Worm (Caenorhabditis elegans) whole organism, dauer: ENCODE measurements around the gene F19B10.10.

ENCODE experiments used
- unc-62 ChIP-seq: sonication (generic microtip); optimal IDR thresholded peaks from 2 replicates; lab custom pipeline; 2017; ENCODE audit warnings: missing biosample characterization, missing genetic modification reagents, missing genetic modification characterization

The F19B10.10 gene

DNA sequence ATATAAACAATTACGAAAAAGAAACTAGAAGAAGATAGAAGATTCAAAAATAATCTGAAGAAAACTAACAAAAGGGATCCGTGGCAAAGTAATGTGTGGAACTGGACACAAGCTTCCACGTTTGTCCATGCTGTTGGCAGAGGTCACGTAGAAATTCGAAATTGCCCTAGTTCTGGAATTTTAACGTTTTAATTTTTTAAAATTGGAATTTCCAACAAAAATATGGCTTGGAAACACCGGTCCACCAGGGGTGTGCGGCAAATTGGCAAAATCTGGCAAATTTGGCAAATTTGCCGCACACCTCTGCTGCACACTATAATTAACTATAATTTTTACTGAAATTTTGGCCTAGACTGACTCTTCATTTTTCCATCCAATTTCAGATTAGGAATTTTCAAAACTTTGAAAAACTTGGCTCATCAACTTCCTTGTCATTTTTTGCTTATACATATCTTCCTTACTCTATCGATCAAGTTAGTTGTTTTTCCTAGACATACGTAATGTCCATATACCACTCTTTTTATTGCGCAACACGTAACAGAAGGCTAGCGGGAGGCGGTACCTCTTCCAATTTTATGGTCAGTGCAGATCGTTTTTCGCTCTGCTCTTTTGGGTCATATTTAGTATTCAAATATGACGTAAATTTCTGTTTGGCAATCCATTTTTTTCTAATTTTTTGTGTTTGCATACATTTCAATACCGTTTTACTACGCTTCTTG is at the start of gene F19B10.10:
TSS of gene F19B10.10 (minus strand) at position 51 of the 719 bp plus-strand sequence.
- TF ChIP-seq unc-62 (GFP tag; lab: Kevin White, UChicago): no peak

DNA sequence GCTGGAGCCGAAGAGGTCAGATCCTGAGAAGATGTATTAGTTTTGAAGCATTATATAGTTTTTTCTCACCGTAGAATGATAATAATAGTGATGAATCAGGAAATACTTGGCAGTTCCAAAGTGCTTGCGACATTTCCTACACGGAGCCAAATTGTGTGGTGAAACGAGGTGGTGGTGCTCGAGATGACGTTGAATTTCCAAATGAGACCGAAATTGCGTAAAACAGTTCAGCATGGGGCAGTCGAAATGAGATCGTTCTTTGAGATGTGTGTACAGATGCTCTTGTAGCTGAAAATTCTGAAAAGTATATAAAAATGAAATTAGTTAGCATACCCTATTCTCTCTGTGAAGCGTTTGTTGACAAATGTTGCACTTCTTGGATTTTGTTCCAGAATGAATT is 46.8 kb upstream of the F19B10.10 start, which contains the start of gene C46E10.8:
TSS of gene C46E10.8 (minus strand) at position 101 of the 400 bp plus-strand sequence.
- TF ChIP-seq unc-62 (GFP tag; lab: Kevin White, UChicago): no peak

ce11 chrII:3724175-3724715 is 43.0 kb upstream of the F19B10.10 start, which contains the start of gene C46E10.1:
Gene C46E10.1, plus strand, starts transcription at chrII:3724225.
- TF ChIP-seq unc-62 (GFP tag; lab: Kevin White, UChicago): no peak

DNA sequence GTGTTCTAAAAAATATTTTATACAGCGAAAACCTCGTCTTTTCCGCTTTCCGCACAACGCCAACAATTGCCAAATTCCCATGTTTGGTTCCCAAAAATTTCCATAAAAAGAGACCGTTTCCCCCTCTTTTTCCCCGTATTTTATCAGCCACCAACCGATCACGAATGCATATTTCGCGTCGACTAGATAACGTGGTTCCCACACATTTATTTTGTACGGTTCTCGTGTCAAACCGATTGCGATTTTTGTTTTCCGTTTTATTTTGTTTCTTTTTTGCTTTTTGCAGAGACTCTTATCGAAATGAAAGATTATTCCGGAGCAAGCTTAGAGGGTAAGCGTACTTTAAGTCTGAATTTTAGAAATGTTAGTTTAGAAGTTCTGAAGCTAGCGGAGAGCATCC is 39.8 kb upstream of the F19B10.10 start, which contains the start of gene C46E10.3:
TSS of gene C46E10.3 (plus strand) at position 301 of the 400 bp plus-strand sequence.
- TF ChIP-seq unc-62 (GFP tag; lab: Kevin White, UChicago): no peak

ce11 chrII:3716961-3717360 is 35.7 kb upstream of the F19B10.10 start, which contains the start of gene fbxc-52:
Gene fbxc-52, plus strand, starts transcription at chrII:3717261.
- no peak for TF ChIP-seq unc-62 (GFP tag; lab: Kevin White, UChicago)

DNA sequence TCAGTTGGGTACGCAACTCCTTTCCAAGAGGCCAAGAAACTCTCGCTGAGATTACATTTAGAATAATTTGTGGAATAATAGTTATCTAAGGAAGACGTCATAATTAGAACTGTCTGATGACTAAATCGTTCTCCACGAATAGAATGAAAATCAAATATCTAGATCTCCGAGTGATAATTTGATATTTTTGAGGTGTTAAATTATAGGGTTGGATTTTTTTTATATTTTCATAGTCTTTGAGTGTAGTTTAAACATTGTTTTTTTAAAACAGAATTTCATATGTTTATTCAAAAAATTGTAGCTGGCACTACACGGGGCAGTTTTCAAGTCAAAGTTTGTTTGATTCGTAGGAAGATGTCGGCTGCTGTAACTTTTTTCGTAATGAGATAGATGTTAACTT is 35.2 kb upstream of the F19B10.10 start, which contains the start of gene srh-99:
TSS of gene srh-99 (minus strand) at position 101 of the 400 bp plus-strand sequence.
- no peak for TF ChIP-seq unc-62 (GFP tag; lab: Kevin White, UChicago)

DNA sequence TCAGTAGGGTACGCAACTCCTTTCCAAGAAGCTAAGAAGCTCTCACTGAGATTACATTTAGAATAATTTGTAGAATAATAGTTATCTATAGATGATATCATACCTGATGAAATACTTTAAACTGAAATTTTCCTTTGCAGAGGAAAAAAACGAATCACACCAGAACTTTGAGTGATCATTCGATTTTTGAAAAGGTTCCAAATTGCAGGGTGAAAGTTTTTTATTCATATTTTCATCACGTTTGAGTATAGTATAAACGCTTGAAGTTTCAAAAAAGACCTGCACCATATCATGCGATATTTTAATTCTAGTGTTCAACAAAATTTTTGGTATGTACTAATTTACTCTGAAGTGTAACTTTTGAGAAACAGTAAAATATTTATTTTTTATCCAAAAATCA is 33.4 kb upstream of the F19B10.10 start, which contains the start of gene srh-100:
TSS of gene srh-100 (minus strand) at position 101 of the 400 bp plus-strand sequence.
- TF ChIP-seq unc-62 (GFP tag; lab: Kevin White, UChicago): no peak

- no peak for TF ChIP-seq unc-62 (GFP tag; lab: Kevin White, UChicago)
These were observed 29.8 kb upstream of the F19B10.10 start, which contains the start of gene fbxc-53 for ce11 chrII:3711047-3711446. Gene fbxc-53, plus strand, starts transcription at chrII:3711291.

- TF ChIP-seq unc-62 (GFP tag; lab: Kevin White, UChicago): no peak
These were observed 28.0 kb upstream of the F19B10.10 start, which contains the start of gene srx-110 for ce11 chrII:3709255-3709654. Gene srx-110, plus strand, starts transcription at chrII:3709555.

DNA sequence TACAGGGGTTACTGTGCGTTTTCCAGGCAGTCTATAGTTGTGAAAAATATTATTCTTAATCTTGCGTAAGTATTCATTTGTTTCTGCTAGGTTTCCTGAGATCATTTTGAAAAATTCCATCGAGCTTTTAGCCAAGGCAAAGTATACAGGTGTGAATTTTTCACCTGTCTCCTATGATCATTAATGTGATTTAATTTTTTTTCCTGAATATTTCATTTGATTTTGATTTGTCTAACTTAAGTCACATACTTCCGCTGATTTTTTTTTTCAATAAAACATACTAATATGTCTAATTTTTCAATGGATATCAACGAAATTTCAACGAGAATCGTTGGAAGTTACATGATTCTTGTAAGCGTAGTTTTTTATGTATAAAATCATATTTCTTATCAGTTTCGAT is 24.1 kb upstream of the F19B10.10 start, which contains the start of gene srx-108:
TSS of gene srx-108 (plus strand) at position 301 of the 400 bp plus-strand sequence.
- no peak for TF ChIP-seq unc-62 (GFP tag; lab: Kevin White, UChicago)

ce11 chrII:3701305-3701704 is 20.1 kb upstream of the F19B10.10 start, which contains the start of gene srx-105:
Gene srx-105, minus strand, starts transcription at chrII:3701405.
- no peak for TF ChIP-seq unc-62 (GFP tag; lab: Kevin White, UChicago)

ce11 chrII:3699591-3699990 is 18.4 kb upstream of the F19B10.10 start, which contains the start of gene srx-104:
Gene srx-104, minus strand, starts transcription at chrII:3699691.
- no peak for TF ChIP-seq unc-62 (GFP tag; lab: Kevin White, UChicago)

DNA sequence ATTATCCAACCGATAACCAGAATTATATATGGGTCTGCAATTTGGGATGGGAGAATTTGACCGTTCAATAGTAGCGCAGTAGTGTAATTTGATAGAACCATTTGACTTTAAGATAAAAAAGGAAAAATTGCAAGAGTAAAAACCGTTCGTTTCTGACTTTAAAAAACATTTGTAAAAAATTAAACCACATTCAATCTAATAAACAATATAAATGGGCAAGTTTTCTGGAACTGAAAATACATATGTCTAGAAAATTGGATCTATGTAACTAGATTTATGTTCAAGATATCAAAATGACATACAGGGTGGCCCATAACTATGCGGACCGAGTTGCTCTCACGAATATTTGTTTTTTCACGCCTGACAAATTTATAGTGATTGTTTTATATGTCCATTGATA is 13.4 kb upstream of the F19B10.10 start, which contains the start of gene srx-102:
TSS of gene srx-102 (minus strand) at position 101 of the 400 bp plus-strand sequence.
- no peak for TF ChIP-seq unc-62 (GFP tag; lab: Kevin White, UChicago)

DNA sequence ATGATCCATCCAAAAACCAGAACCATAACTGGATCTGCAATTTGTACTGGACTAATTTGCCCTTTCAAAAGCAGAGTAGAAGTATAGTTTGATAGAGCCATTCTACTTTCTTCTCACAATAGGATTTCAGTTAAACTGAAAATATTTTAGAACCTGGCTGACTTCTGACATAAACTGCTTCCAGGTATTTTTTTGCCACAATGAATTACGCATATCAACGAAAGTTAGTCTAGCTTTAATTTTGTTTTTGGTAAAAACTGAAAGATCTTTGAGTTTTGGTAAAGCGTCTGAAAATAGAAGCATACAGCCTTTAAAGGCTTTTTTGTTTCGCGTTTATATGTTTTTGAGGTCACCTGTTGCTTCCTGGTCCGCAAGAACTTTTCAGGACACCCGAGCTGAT is 9.4 kb upstream of the F19B10.10 start, which contains the start of gene srx-101:
TSS of gene srx-101 (minus strand) at position 101 of the 400 bp plus-strand sequence.
- TF ChIP-seq unc-62 (GFP tag; lab: Kevin White, UChicago): no peak

ce11 chrII:3688333-3688732 is 7.1 kb upstream of the F19B10.10 start, which contains the start of gene ifas-1:
Gene ifas-1, minus strand, starts transcription at chrII:3688719.
- TF ChIP-seq unc-62 (GFP tag; lab: Kevin White, UChicago): no peak
